Worm (Caenorhabditis elegans) whole organism, L2 larva: ENCODE measurements around the gene lido-17.

Source experiments
- F13H6.1 ChIP-seq: sonication (generic microtip); optimal IDR thresholded peaks from 2 replicates; lab custom pipeline; 2016; ENCODE audit warnings: missing genetic modification characterization, missing compliant biosample characterization
- Y55F3AM.14 ChIP-seq: fragments of 200-800 bp; sonication (Bioruptor generic); optimal IDR thresholded peaks from 2 replicates; lab custom pipeline; 2018; ENCODE audit warnings: mild to moderate bottlenecking, missing genetic modification characterization, missing compliant biosample characterization
- ZK546.5 ChIP-seq: sonication (generic microtip); optimal IDR thresholded peaks from 2 replicates; lab custom pipeline; 2017; ENCODE audit warnings: missing biosample characterization, missing genetic modification characterization
- alr-1 ChIP-seq: fragments of 150-350 bp; optimal IDR thresholded peaks from 2 replicates; lab custom pipeline; 2014; ENCODE audit warnings: missing biosample characterization, missing genetic modification characterization
- blmp-1 ChIP-seq: sonication (generic microtip); optimal IDR thresholded peaks from 2 replicates; lab custom pipeline; 2017; ENCODE audit warnings: missing genetic modification characterization, mild to moderate bottlenecking, missing compliant biosample characterization, antibody characterized with exemption, moderate library complexity; ENCODE audit not compliant: insufficient read depth
- ceh-16 ChIP-seq: fragments of 150-350 bp; optimal IDR thresholded peaks from 2 replicates; lab custom pipeline; 2014; ENCODE audit warnings: missing biosample characterization, missing genetic modification characterization
- crh-2 ChIP-seq: sonication (generic microtip); optimal IDR thresholded peaks from 2 replicates; lab custom pipeline; 2017; ENCODE audit warnings: missing biosample characterization, missing genetic modification characterization
- dmd-4 ChIP-seq: sonication (generic microtip); optimal IDR thresholded peaks from 2 replicates; lab custom pipeline; 2017; ENCODE audit warnings: missing biosample characterization, missing genetic modification characterization
- elt-1 ChIP-seq: fragments of 150-350 bp; optimal IDR thresholded peaks from 2 replicates; lab custom pipeline; 2014; ENCODE audit warnings: missing biosample characterization, missing genetic modification characterization
- elt-3 ChIP-seq: sonication (generic microtip); optimal IDR thresholded peaks from 2 replicates; lab custom pipeline; 2017; ENCODE audit warnings: missing biosample characterization, missing genetic modification characterization
- fos-1 ChIP-seq: fragments of 150-350 bp; optimal IDR thresholded peaks from 2 replicates; lab custom pipeline; 2014; ENCODE audit warnings: missing biosample characterization, missing genetic modification characterization
- gmeb-1 ChIP-seq: fragments of 150-350 bp; optimal IDR thresholded peaks from 2 replicates; lab custom pipeline; 2014; ENCODE audit warnings: missing biosample characterization, missing genetic modification characterization
- lin-11 ChIP-seq: fragments of 150-350 bp; sonication (generic microtip); optimal IDR thresholded peaks from 2 replicates; lab custom pipeline; 2014; ENCODE audit warnings: missing biosample characterization, missing genetic modification characterization, inconsistent platforms, mixed read lengths
- lin-13 ChIP-seq: fragments of 150-350 bp; optimal IDR thresholded peaks from 2 replicates; lab custom pipeline; 2014; ENCODE audit warnings: missing biosample characterization, missing genetic modification reagents, missing genetic modification characterization
- lin-39 ChIP-seq: fragments of 150-350 bp; optimal IDR thresholded peaks from 2 replicates; lab custom pipeline; 2014; ENCODE audit warnings: missing biosample characterization, missing genetic modification reagents, missing genetic modification characterization
- lsy-2 ChIP-seq, 2 experiments: fragments of 150-350 bp in 1 of 2; sonication (generic microtip) in 1 of 2; optimal IDR thresholded peaks; 2 replicates each; lab custom pipeline; 2014 to 2017; ENCODE audit warnings: missing biosample characterization in 2 of 2, missing genetic modification characterization in 2 of 2
- mab-5 ChIP-seq: fragments of 150-350 bp; optimal IDR thresholded peaks from 2 replicates; lab custom pipeline; 2014; ENCODE audit warnings: missing biosample characterization, missing genetic modification characterization
- nhr-11 ChIP-seq: fragments of 150-350 bp; optimal IDR thresholded peaks from 2 replicates; lab custom pipeline; 2014; ENCODE audit warnings: missing biosample characterization, missing genetic modification characterization
- nhr-129 ChIP-seq: fragments of 150-350 bp; optimal IDR thresholded peaks from 2 replicates; lab custom pipeline; 2014; ENCODE audit warnings: missing biosample characterization, missing genetic modification characterization
- nhr-21 ChIP-seq: fragments of 150-350 bp; optimal IDR thresholded peaks from 2 replicates; lab custom pipeline; 2014; ENCODE audit warnings: missing biosample characterization, missing genetic modification characterization
- nhr-237 ChIP-seq: fragments of 150-350 bp; optimal IDR thresholded peaks from 2 replicates; lab custom pipeline; 2014; ENCODE audit warnings: missing biosample characterization, missing genetic modification characterization
- nhr-25 ChIP-seq: fragments of 150-350 bp; sonication (generic microtip); optimal IDR thresholded peaks from 3 replicates; lab custom pipeline; 2014; ENCODE audit warnings: missing biosample characterization, missing genetic modification characterization
- nhr-77 ChIP-seq: fragments of 150-350 bp; optimal IDR thresholded peaks from 2 replicates; lab custom pipeline; 2014; ENCODE audit warnings: missing biosample characterization, missing genetic modification characterization
- peb-1 ChIP-seq: fragments of 150-350 bp; optimal IDR thresholded peaks from 2 replicates; lab custom pipeline; 2014; ENCODE audit warnings: missing biosample characterization, missing genetic modification characterization
- skn-1 ChIP-seq: sonication (generic microtip); optimal IDR thresholded peaks from 2 replicates; lab custom pipeline; 2017; ENCODE audit warnings: missing biosample characterization, missing genetic modification characterization
- sma-3 ChIP-seq: sonication (generic microtip); optimal IDR thresholded peaks from 2 replicates; lab custom pipeline; 2016; ENCODE audit warnings: missing genetic modification reagents, missing genetic modification characterization, missing compliant biosample characterization
- sma-9 ChIP-seq, 2 experiments: fragments of 150-350 bp in 1 of 2; sonication (generic microtip) in 1 of 2; optimal IDR thresholded peaks; 2 replicates each; lab custom pipeline; 2014 to 2016; ENCODE audit warnings: missing genetic modification characterization in 2 of 2, mild to moderate bottlenecking in 1 of 2, missing biosample characterization in 1 of 2, missing compliant biosample characterization in 1 of 2, missing genetic modification reagents in 1 of 2, moderate library complexity in 1 of 2
- snpc-4 ChIP-seq: fragments of 150-350 bp; optimal IDR thresholded peaks from 2 replicates; lab custom pipeline; 2014; ENCODE audit warnings: missing biosample characterization, missing genetic modification characterization
- unc-55 ChIP-seq: fragments of 150-350 bp; sonication (generic microtip); optimal IDR thresholded peaks from 3 replicates; lab custom pipeline; 2014; ENCODE audit warnings: missing biosample characterization, missing genetic modification reagents, missing genetic modification characterization
- unc-62 ChIP-seq: fragments of 150-350 bp; optimal IDR thresholded peaks from 2 replicates; lab custom pipeline; 2014; ENCODE audit warnings: missing biosample characterization, missing genetic modification reagents, missing genetic modification characterization
- zag-1 ChIP-seq: fragments of 150-350 bp; optimal IDR thresholded peaks from 2 replicates; lab custom pipeline; 2014; ENCODE audit warnings: missing biosample characterization, missing genetic modification characterization
- ztf-1 ChIP-seq: fragments of 200-800 bp; sonication (Bioruptor generic); conservative IDR thresholded peaks from 2 replicates; pipeline ENCODE4 v1.3.6; 2022; ENCODE audit warnings: missing genetic modification characterization, missing compliant biosample characterization
- ztf-11 ChIP-seq: sonication (generic microtip); optimal IDR thresholded peaks from 2 replicates; lab custom pipeline; 2017; ENCODE audit warnings: missing biosample characterization, missing genetic modification characterization
- ztf-4 ChIP-seq: fragments of 150-350 bp; optimal IDR thresholded peaks from 2 replicates; lab custom pipeline; 2014; ENCODE audit warnings: missing biosample characterization, missing genetic modification characterization

Gene lido-17

DNA sequence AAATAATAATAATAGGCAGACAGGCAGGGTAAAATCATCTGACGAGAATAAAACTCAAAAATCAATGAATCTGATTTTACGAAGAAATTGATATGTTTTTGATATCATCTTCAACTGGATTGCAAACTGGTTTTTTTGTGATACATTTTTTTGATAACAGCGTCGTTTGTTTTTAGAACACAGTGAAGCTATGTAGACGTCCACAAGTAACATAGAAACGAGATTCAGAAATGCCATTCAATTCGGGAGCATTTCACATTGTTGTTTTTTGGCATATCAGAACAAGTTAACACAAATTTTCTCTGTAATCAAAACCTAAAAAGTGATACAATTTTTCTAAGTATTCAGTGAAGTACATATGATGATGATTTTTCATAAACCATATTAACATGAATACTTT, 45.6 kb upstream of the lido-17 start, which contains the start of gene chil-13:
Gene chil-13, minus strand, starts transcription at position 101 of the 400 bp plus-strand sequence.
- TF ChIP-seq lin-13 (GFP tag; lab: Kevin White, UChicago) (no peak), blmp-1 (no peak), mab-5 (tag; lab: Kevin White, UChicago) (no peak), alr-1 (tag; lab: Kevin White, UChicago) (no peak), lin-39 (tag; lab: Kevin White, UChicago) (no peak), unc-55 (GFP tag; lab: Kevin White, UChicago) (no peak), peb-1 (tag; lab: Kevin White, UChicago) (no peak)

ce11 chrII:9436009-9436408, 43.4 kb upstream of the lido-17 start, which contains the start of gene kin-16:
TSS of gene kin-16 (minus strand) at chrII:9436109.
- TF ChIP-seq ztf-4 (tag; lab: Kevin White, UChicago) = no peak
- no peak for TF ChIP-seq snpc-4 (tag; lab: Kevin White, UChicago)
- TF ChIP-seq ZK546.5 (tag; lab: Kevin White, UChicago) = no peak
- TF ChIP-seq ztf-11 = no peak
- no peak for TF ChIP-seq unc-62 (GFP tag; lab: Kevin White, UChicago)
- no peak for TF ChIP-seq nhr-129 (tag; lab: Kevin White, UChicago)
- TF ChIP-seq Y55F3AM.14 = no peak
- no peak for TF ChIP-seq nhr-11 (tag; lab: Kevin White, UChicago)
- no peak for TF ChIP-seq lin-11 (tag; lab: Kevin White, UChicago)
- no peak for TF ChIP-seq elt-1 (tag; lab: Kevin White, UChicago)
- no peak for TF ChIP-seq elt-3
- TF ChIP-seq nhr-25 (tag; lab: Kevin White, UChicago) = no peak
- no peak for TF ChIP-seq zag-1 (tag; lab: Kevin White, UChicago)
- TF ChIP-seq blmp-1 = no peak
- TF ChIP-seq ztf-1 (GFP tag; lab: Robert Waterston, UW) = no peak

DNA sequence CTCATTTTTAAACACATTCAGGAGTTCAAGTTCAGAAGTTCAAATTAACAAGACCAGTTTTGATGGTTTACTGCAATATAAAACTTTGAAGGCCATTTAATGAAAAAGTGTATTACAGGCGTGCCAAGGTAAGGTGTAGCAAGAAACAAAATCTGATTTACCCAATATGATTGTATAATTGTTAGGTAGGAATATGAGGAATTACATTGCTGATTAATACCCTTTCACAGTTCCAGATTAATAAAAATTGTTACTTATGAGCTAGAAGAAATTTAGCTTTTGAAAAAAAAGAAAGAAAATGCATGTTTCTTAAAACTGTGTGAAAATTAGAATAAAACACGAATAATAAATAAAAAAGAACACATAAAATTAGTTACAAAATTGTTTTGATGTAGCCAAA, 41.0 kb upstream of the lido-17 start, which contains the start of gene kin-15:
Gene kin-15, minus strand, starts transcription at position 101 of the 400 bp plus-strand sequence.
- TF ChIP-seq ceh-16 (tag; lab: Kevin White, UChicago) = no peak
- no peak for TF ChIP-seq ZK546.5 (tag; lab: Kevin White, UChicago)
- TF ChIP-seq nhr-25 (tag; lab: Kevin White, UChicago) = peak; percentile 26
- no peak for TF ChIP-seq skn-1
- TF ChIP-seq sma-3 (GFP tag; lab: Kevin White, UChicago) = no peak
- no peak for TF ChIP-seq dmd-4 (tag; lab: Kevin White, UChicago)
- TF ChIP-seq nhr-77 = no peak
- TF ChIP-seq sma-9 (GFP tag; optimal IDR thresholded peaks at IDR 0.05; lab: Kevin White, UChicago) = no peak
- TF ChIP-seq sma-9 (tag; optimal IDR thresholded peaks at IDR 0.05; lab: Kevin White, UChicago) = no peak

DNA sequence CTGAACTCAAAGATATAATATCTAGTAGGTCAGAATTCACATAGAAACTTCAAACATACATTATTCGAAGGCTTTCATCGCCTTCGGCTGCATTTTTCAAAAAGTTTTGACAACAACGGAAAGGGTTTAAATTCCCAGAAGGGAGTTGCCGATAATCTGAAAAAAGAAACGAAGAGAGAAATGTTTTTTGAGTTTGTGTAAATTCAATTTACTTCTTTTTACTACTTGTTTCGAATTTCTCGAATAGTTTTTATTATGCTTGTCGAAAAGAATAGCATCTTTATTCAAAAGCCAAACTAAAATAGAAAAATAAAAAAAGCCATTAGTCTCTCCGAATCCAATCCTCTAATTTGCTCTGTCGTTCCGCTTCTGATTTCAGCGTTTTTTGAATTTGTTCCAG, 38.5 kb upstream of the lido-17 start:
- TF ChIP-seq unc-55 (GFP tag; lab: Kevin White, UChicago) = no peak
- no peak for TF ChIP-seq ztf-1 (GFP tag; lab: Robert Waterston, UW)
- no peak for TF ChIP-seq sma-9 (GFP tag; optimal IDR thresholded peaks at IDR 0.05; lab: Kevin White, UChicago)
- no peak for TF ChIP-seq sma-9 (tag; optimal IDR thresholded peaks at IDR 0.05; lab: Kevin White, UChicago)
- TF ChIP-seq lsy-2 (tag; optimal IDR thresholded peaks at IDR 0.05; lab: Kevin White, UChicago) = no peak
- TF ChIP-seq crh-2 (tag; lab: Kevin White, UChicago) = no peak
- TF ChIP-seq mab-5 (tag; lab: Kevin White, UChicago) = no peak
- TF ChIP-seq nhr-77 = no peak
- no peak for TF ChIP-seq nhr-237 (tag; lab: Kevin White, UChicago)
- TF ChIP-seq fos-1 (tag; lab: Kevin White, UChicago) = no peak
- no peak for TF ChIP-seq peb-1 (tag; lab: Kevin White, UChicago)
- TF ChIP-seq blmp-1 = no peak
- no peak for TF ChIP-seq nhr-21 (tag; lab: Kevin White, UChicago)
- no peak for TF ChIP-seq nhr-129 (tag; lab: Kevin White, UChicago)
- TF ChIP-seq gmeb-1 (tag; lab: Kevin White, UChicago) = no peak
- no peak for TF ChIP-seq elt-1 (tag; lab: Kevin White, UChicago)
- no peak for TF ChIP-seq ztf-4 (tag; lab: Kevin White, UChicago)
- no peak for TF ChIP-seq skn-1
- TF ChIP-seq dmd-4 (tag; lab: Kevin White, UChicago) = no peak

DNA sequence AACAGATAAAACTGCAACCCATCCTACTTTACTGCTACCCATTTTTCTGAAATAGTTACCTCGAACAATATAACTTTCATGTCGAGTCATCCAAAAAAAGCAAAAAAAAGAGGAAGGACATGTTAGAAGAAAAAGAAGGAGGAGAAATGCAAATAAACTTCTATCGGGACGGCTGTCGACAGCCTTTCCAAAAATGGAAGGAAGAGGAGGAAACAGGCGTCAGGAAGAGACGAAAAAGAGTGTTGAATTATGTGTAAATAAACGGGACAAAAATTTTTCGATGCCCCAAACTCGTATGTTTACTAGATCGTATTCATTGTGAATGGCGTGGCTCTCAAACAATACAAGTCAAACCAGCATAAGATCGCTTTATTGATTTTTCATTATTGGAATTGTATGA, 35.0 kb upstream of the lido-17 start, which contains the start of gene M176.5:
Gene M176.5, minus strand, starts transcription at position 101 of the 400 bp plus-strand sequence.
- no peak for TF ChIP-seq elt-3
- peak; percentile 15 for TF ChIP-seq F13H6.1 (tag; lab: Kevin White, UChicago)
